Worm (Caenorhabditis elegans) whole organism, L2 larva: Measurements from ENCODE around the gene lgc-50.

ENCODE experiments used
- C34F6.9 ChIP-seq: fragments of 150-350 bp; optimal IDR thresholded peaks from 2 replicates; lab custom pipeline; 2014; ENCODE audit warnings: missing biosample characterization, missing genetic modification characterization
- ZK546.5 ChIP-seq: sonication (generic microtip); optimal IDR thresholded peaks from 2 replicates; lab custom pipeline; 2017; ENCODE audit warnings: missing biosample characterization, missing genetic modification characterization
- alr-1 ChIP-seq: fragments of 150-350 bp; optimal IDR thresholded peaks from 2 replicates; lab custom pipeline; 2014; ENCODE audit warnings: missing biosample characterization, missing genetic modification characterization
- ama-1 ChIP-seq: fragments of 150-350 bp; optimal IDR thresholded peaks from 2 replicates; lab custom pipeline; 2018; ENCODE audit warnings: inconsistent platforms
- blmp-1 ChIP-seq: sonication (generic microtip); optimal IDR thresholded peaks from 2 replicates; lab custom pipeline; 2017; ENCODE audit warnings: missing genetic modification characterization, mild to moderate bottlenecking, missing compliant biosample characterization, antibody characterized with exemption, moderate library complexity; ENCODE audit not compliant: insufficient read depth
- ceh-16 ChIP-seq: fragments of 150-350 bp; optimal IDR thresholded peaks from 2 replicates; lab custom pipeline; 2014; ENCODE audit warnings: missing biosample characterization, missing genetic modification characterization
- ceh-82 ChIP-seq: fragments of 150-350 bp; optimal IDR thresholded peaks from 2 replicates; lab custom pipeline; 2014; ENCODE audit warnings: missing biosample characterization, missing genetic modification characterization
- crh-2 ChIP-seq: sonication (generic microtip); optimal IDR thresholded peaks from 2 replicates; lab custom pipeline; 2017; ENCODE audit warnings: missing biosample characterization, missing genetic modification characterization
- dmd-4 ChIP-seq: sonication (generic microtip); optimal IDR thresholded peaks from 2 replicates; lab custom pipeline; 2017; ENCODE audit warnings: missing biosample characterization, missing genetic modification characterization
- egl-27 ChIP-seq: sonication (generic microtip); optimal IDR thresholded peaks from 3 replicates; lab custom pipeline; 2017; ENCODE audit warnings: missing biosample characterization, missing genetic modification reagents, missing genetic modification characterization
- elt-1 ChIP-seq: fragments of 150-350 bp; optimal IDR thresholded peaks from 2 replicates; lab custom pipeline; 2014; ENCODE audit warnings: missing biosample characterization, missing genetic modification characterization
- elt-3 ChIP-seq: sonication (generic microtip); optimal IDR thresholded peaks from 2 replicates; lab custom pipeline; 2017; ENCODE audit warnings: missing biosample characterization, missing genetic modification characterization
- fos-1 ChIP-seq: fragments of 150-350 bp; optimal IDR thresholded peaks from 2 replicates; lab custom pipeline; 2014; ENCODE audit warnings: missing biosample characterization, missing genetic modification characterization
- gmeb-1 ChIP-seq: fragments of 150-350 bp; optimal IDR thresholded peaks from 2 replicates; lab custom pipeline; 2014; ENCODE audit warnings: missing biosample characterization, missing genetic modification characterization
- lin-11 ChIP-seq: fragments of 150-350 bp; sonication (generic microtip); optimal IDR thresholded peaks from 2 replicates; lab custom pipeline; 2014; ENCODE audit warnings: missing biosample characterization, missing genetic modification characterization, inconsistent platforms, mixed read lengths
- lin-13 ChIP-seq: fragments of 150-350 bp; optimal IDR thresholded peaks from 2 replicates; lab custom pipeline; 2014; ENCODE audit warnings: missing biosample characterization, missing genetic modification reagents, missing genetic modification characterization
- lin-39 ChIP-seq: fragments of 150-350 bp; optimal IDR thresholded peaks from 2 replicates; lab custom pipeline; 2014; ENCODE audit warnings: missing biosample characterization, missing genetic modification reagents, missing genetic modification characterization
- lsy-2 ChIP-seq, 2 experiments: fragments of 150-350 bp in 1 of 2; sonication (generic microtip) in 1 of 2; optimal IDR thresholded peaks; 2 replicates each; lab custom pipeline; 2014 to 2017; ENCODE audit warnings: missing biosample characterization in 2 of 2, missing genetic modification characterization in 2 of 2
- mab-5 ChIP-seq: fragments of 150-350 bp; optimal IDR thresholded peaks from 2 replicates; lab custom pipeline; 2014; ENCODE audit warnings: missing biosample characterization, missing genetic modification characterization
- mbf-1 ChIP-seq: sonication (generic microtip); optimal IDR thresholded peaks from 2 replicates; lab custom pipeline; 2017; ENCODE audit warnings: missing biosample characterization, missing genetic modification characterization
- mdl-1 ChIP-seq, 2 experiments: fragments of 150-350 bp in 1 of 2; sonication (generic microtip) in 1 of 2; optimal IDR thresholded peaks; 2 replicates each; lab custom pipeline; 2017; ENCODE audit warnings: missing biosample characterization in 2 of 2, missing genetic modification characterization in 2 of 2
- nhr-11 ChIP-seq: fragments of 150-350 bp; optimal IDR thresholded peaks from 2 replicates; lab custom pipeline; 2014; ENCODE audit warnings: missing biosample characterization, missing genetic modification characterization
- nhr-12 ChIP-seq: fragments of 150-350 bp; optimal IDR thresholded peaks from 2 replicates; lab custom pipeline; 2014; ENCODE audit warnings: missing biosample characterization, missing genetic modification characterization
- nhr-129 ChIP-seq: fragments of 150-350 bp; optimal IDR thresholded peaks from 2 replicates; lab custom pipeline; 2014; ENCODE audit warnings: missing biosample characterization, missing genetic modification characterization
- nhr-21 ChIP-seq: fragments of 150-350 bp; optimal IDR thresholded peaks from 2 replicates; lab custom pipeline; 2014; ENCODE audit warnings: missing biosample characterization, missing genetic modification characterization
- nhr-237 ChIP-seq: fragments of 150-350 bp; optimal IDR thresholded peaks from 2 replicates; lab custom pipeline; 2014; ENCODE audit warnings: missing biosample characterization, missing genetic modification characterization
- nhr-25 ChIP-seq: fragments of 150-350 bp; sonication (generic microtip); optimal IDR thresholded peaks from 3 replicates; lab custom pipeline; 2014; ENCODE audit warnings: missing biosample characterization, missing genetic modification characterization
- nhr-6 ChIP-seq: fragments of 150-350 bp; optimal IDR thresholded peaks from 2 replicates; lab custom pipeline; 2014; ENCODE audit warnings: missing biosample characterization, missing genetic modification characterization
- nhr-77 ChIP-seq: fragments of 150-350 bp; optimal IDR thresholded peaks from 2 replicates; lab custom pipeline; 2014; ENCODE audit warnings: missing biosample characterization, missing genetic modification characterization
- peb-1 ChIP-seq: fragments of 150-350 bp; optimal IDR thresholded peaks from 2 replicates; lab custom pipeline; 2014; ENCODE audit warnings: missing biosample characterization, missing genetic modification characterization
- sem-4 ChIP-seq: fragments of 150-350 bp; optimal IDR thresholded peaks from 2 replicates; lab custom pipeline; 2014; ENCODE audit warnings: missing biosample characterization, missing genetic modification reagents, missing genetic modification characterization
- skn-1 ChIP-seq: sonication (generic microtip); optimal IDR thresholded peaks from 2 replicates; lab custom pipeline; 2017; ENCODE audit warnings: missing biosample characterization, missing genetic modification characterization
- snpc-4 ChIP-seq: fragments of 150-350 bp; optimal IDR thresholded peaks from 2 replicates; lab custom pipeline; 2014; ENCODE audit warnings: missing biosample characterization, missing genetic modification characterization
- unc-39 ChIP-seq: fragments of 150-350 bp; optimal IDR thresholded peaks from 2 replicates; lab custom pipeline; 2014; ENCODE audit warnings: missing biosample characterization, missing genetic modification characterization
- unc-62 ChIP-seq: fragments of 150-350 bp; optimal IDR thresholded peaks from 2 replicates; lab custom pipeline; 2014; ENCODE audit warnings: missing biosample characterization, missing genetic modification reagents, missing genetic modification characterization
- ztf-1 ChIP-seq: fragments of 200-800 bp; sonication (Bioruptor generic); conservative IDR thresholded peaks from 2 replicates; pipeline ENCODE4 v1.3.6; 2022; ENCODE audit warnings: missing genetic modification characterization, missing compliant biosample characterization
- ztf-11 ChIP-seq: sonication (generic microtip); optimal IDR thresholded peaks from 2 replicates; lab custom pipeline; 2017; ENCODE audit warnings: missing biosample characterization, missing genetic modification characterization
- ztf-4 ChIP-seq: fragments of 150-350 bp; optimal IDR thresholded peaks from 2 replicates; lab custom pipeline; 2014; ENCODE audit warnings: missing biosample characterization, missing genetic modification characterization

Gene lgc-50

ce11 chrIII:7374681-7375271 lies 20.5 kb downstream of the lgc-50 start, which contains the start of gene mml-1:
TSS of gene mml-1 (minus strand) at chrIII:7374731.
- TF ChIP-seq lin-11 (tag; lab: Kevin White, UChicago) = no peak
- no peak for TF ChIP-seq nhr-21 (tag; lab: Kevin White, UChicago)
- no peak for TF ChIP-seq unc-62 (GFP tag; lab: Kevin White, UChicago)
- TF ChIP-seq nhr-237 = no peak
- TF ChIP-seq gmeb-1 (tag; lab: Kevin White, UChicago) = no peak
- TF ChIP-seq alr-1 (tag; lab: Kevin White, UChicago) = no peak
- no peak for TF ChIP-seq ztf-11 (tag; lab: Kevin White, UChicago)
- peak; percentile 23 for TF ChIP-seq crh-2 (tag; lab: Kevin White, UChicago)
- TF ChIP-seq elt-3 = no peak
- no peak for TF ChIP-seq mbf-1 (tag; lab: Kevin White, UChicago)
- TF ChIP-seq unc-39 (tag; lab: Kevin White, UChicago) = no peak
- peak in 1 of 2 experiments; percentile 31 for TF ChIP-seq lsy-2 (tag; optimal IDR thresholded peaks at IDR 0.05; lab: Kevin White, UChicago)
- TF ChIP-seq elt-1 (tag; lab: Kevin White, UChicago) = no peak
- TF ChIP-seq dmd-4 (tag; lab: Kevin White, UChicago) = no peak
- no peak for TF ChIP-seq mab-5 (tag; lab: Kevin White, UChicago)
- no peak for TF ChIP-seq peb-1
- TF ChIP-seq mdl-1 (tag; optimal IDR thresholded peaks at IDR 0.05; lab: Kevin White, UChicago) = no peak
- TF ChIP-seq ZK546.5 (tag; lab: Kevin White, UChicago) = no peak
- no peak for TF ChIP-seq nhr-12 (tag; lab: Kevin White, UChicago)
- no peak for TF ChIP-seq fos-1 (tag; lab: Kevin White, UChicago)
- TF ChIP-seq snpc-4 (tag; lab: Kevin White, UChicago) = no peak
- peak; percentile 85 for TF ChIP-seq ama-1 (lab: Kevin White, UChicago)
- no peak for TF ChIP-seq ztf-1
- no peak for TF ChIP-seq nhr-11
- no peak for TF ChIP-seq egl-27 (tag; lab: Kevin White, UChicago)
- peak; percentile 57 for TF ChIP-seq C34F6.9
- TF ChIP-seq nhr-77 (tag; lab: Kevin White, UChicago) = no peak
- TF ChIP-seq sem-4 (tag; lab: Kevin White, UChicago) = no peak
- TF ChIP-seq ceh-16 (tag; lab: Kevin White, UChicago) = no peak
- TF ChIP-seq nhr-25 (tag; lab: Kevin White, UChicago) = no peak
- no peak for TF ChIP-seq nhr-6 (tag; lab: Kevin White, UChicago)
- TF ChIP-seq ztf-4 (tag; lab: Kevin White, UChicago) = no peak
- no peak for TF ChIP-seq skn-1
- peak; percentile 2 for TF ChIP-seq lin-13 (GFP tag; lab: Kevin White, UChicago)
- peak; percentile 51 for TF ChIP-seq nhr-129 (tag; lab: Kevin White, UChicago)
- TF ChIP-seq lin-39 (tag; lab: Kevin White, UChicago) = no peak
- TF ChIP-seq, all 48 proteins: peak for 6

- TF ChIP-seq ama-1 (lab: Kevin White, UChicago) (peak; percentile 32), ceh-82 (no peak), ztf-4 (tag; lab: Kevin White, UChicago) (no peak)
These were observed 21.3 kb downstream of the lgc-50 start for ce11 chrIII:7373802-7374435.

ce11 chrIII:7370569-7370968 lies 24.7 kb downstream of the lgc-50 start:
- no peak for TF ChIP-seq blmp-1
- TF ChIP-seq mdl-1 (tag; optimal IDR thresholded peaks at IDR 0.05; lab: Kevin White, UChicago) = no peak
- TF ChIP-seq nhr-129 (tag; lab: Kevin White, UChicago) = no peak
